Worm (Caenorhabditis elegans): Measurements from ENCODE around the gene ttyh-1.

DNA sequence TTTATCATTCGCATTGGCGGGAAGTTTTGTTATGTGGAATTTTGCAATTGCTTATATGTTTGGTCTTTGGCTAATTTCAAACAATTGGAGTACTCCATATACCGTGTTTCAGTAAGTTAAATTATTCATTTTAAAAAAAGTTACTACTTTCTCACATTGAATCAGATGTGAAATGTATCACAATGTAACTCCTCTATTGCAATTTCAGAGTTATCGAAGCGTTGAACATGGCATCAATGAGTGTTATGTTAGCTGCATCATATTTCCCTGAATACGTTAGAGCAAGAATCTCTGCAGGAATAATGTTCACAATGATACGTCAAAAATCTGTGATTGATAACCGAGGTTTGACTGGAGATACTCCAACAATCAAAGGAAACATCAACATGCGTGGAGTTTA is 12.7 kb upstream of the ttyh-1 start:
- TF ChIP-seq egl-27 (tag; optimal IDR thresholded peaks at IDR 0.05): no peak
- no peak for TF ChIP-seq daf-12 (tag; optimal IDR thresholded peaks at IDR 0.05)
- no peak for TF ChIP-seq ama-1 (optimal IDR thresholded peaks at IDR 0.05)
- TF ChIP-seq pha-4 (tag; optimal IDR thresholded peaks at IDR 0.05): no peak
- no peak for TF ChIP-seq pqm-1 (tag; optimal IDR thresholded peaks at IDR 0.05)
- no peak for TF ChIP-seq nhr-11 (tag; optimal IDR thresholded peaks at IDR 0.05)
- TF ChIP-seq snpc-4 (tag; optimal IDR thresholded peaks at IDR 0.05): no peak
- no peak for TF ChIP-seq ZK546.5 (tag; optimal IDR thresholded peaks at IDR 0.05)

Measured in whole organism, L3 larva.